Worm (Caenorhabditis elegans) whole organism, mixed stage, embryonic: Measurements from ENCODE around the gene R10F2.6.
A peak's percentile ranks its signal among the peaks of the same experiment; 100 is the strongest.

ENCODE experiments used
- M03D4.4 ChIP-seq: sonication (generic microtip); optimal IDR thresholded peaks from 2 replicates; lab custom pipeline; 2017; ENCODE audit warnings: mild to moderate bottlenecking, missing genetic modification characterization, missing compliant biosample characterization
- bed-3 ChIP-seq: fragments of 200-800 bp; sonication (Bioruptor generic); optimal IDR thresholded peaks from 3 replicates; lab custom pipeline; 2018; ENCODE audit warnings: mild to moderate bottlenecking, missing genetic modification characterization, moderate library complexity, missing compliant biosample characterization
- blmp-1 ChIP-seq: fragments of 150-350 bp; optimal IDR thresholded peaks from 2 replicates; lab custom pipeline; 2014; ENCODE audit warnings: missing biosample characterization, missing genetic modification characterization
- ceh-39 ChIP-seq: fragments of 150-350 bp; optimal IDR thresholded peaks from 2 replicates; lab custom pipeline; 2014; ENCODE audit warnings: missing biosample characterization, missing genetic modification characterization
- ceh-43 ChIP-seq: fragments of 200-800 bp; sonication (Bioruptor generic); optimal IDR thresholded peaks from 2 replicates; lab custom pipeline; 2018; ENCODE audit warnings: mild to moderate bottlenecking, missing genetic modification characterization, moderate library complexity, missing compliant biosample characterization
- ces-1 ChIP-seq: fragments of 150-350 bp; optimal IDR thresholded peaks from 2 replicates; lab custom pipeline; 2014; ENCODE audit warnings: missing biosample characterization, missing genetic modification reagents, missing genetic modification characterization
- cnd-1 ChIP-seq: fragments of 200-800 bp; sonication (Bioruptor generic); optimal IDR thresholded peaks from 2 replicates; lab custom pipeline; 2018; ENCODE audit warnings: mild to moderate bottlenecking, missing genetic modification characterization, missing compliant biosample characterization
- drap-1 ChIP-seq: fragments of 200-800 bp; sonication (Bioruptor generic); optimal IDR thresholded peaks from 3 replicates; lab custom pipeline; 2018; ENCODE audit warnings: mild to moderate bottlenecking, missing genetic modification characterization, missing compliant biosample characterization
- elt-3 ChIP-seq: fragments of 150-350 bp; optimal IDR thresholded peaks from 2 replicates; lab custom pipeline; 2014; ENCODE audit warnings: missing biosample characterization, missing genetic modification characterization
- flh-1 ChIP-seq: fragments of 200-800 bp; sonication (Bioruptor generic); optimal IDR thresholded peaks from 2 replicates; lab custom pipeline; 2018; ENCODE audit warnings: mild to moderate bottlenecking, missing genetic modification characterization, moderate library complexity, missing compliant biosample characterization
- ham-2 ChIP-seq: fragments of 200-800 bp; sonication (Bioruptor generic); optimal IDR thresholded peaks from 2 replicates; lab custom pipeline; 2018; ENCODE audit warnings: mild to moderate bottlenecking, missing genetic modification characterization, missing compliant biosample characterization
- hlh-1 ChIP-seq: fragments of 150-350 bp; optimal IDR thresholded peaks from 2 replicates; lab custom pipeline; 2014; ENCODE audit warnings: missing biosample characterization, missing genetic modification reagents, missing genetic modification characterization
- lin-13 ChIP-seq: fragments of 150-350 bp; optimal IDR thresholded peaks from 2 replicates; lab custom pipeline; 2014; ENCODE audit warnings: missing biosample characterization, missing genetic modification characterization
- lin-32 ChIP-seq: fragments of 200-800 bp; sonication (Bioruptor generic); optimal IDR thresholded peaks from 2 replicates; lab custom pipeline; 2018; ENCODE audit warnings: mild to moderate bottlenecking, missing genetic modification characterization, missing compliant biosample characterization
- lsy-2 ChIP-seq: fragments of 150-350 bp; optimal IDR thresholded peaks from 2 replicates; lab custom pipeline; 2014; ENCODE audit warnings: missing biosample characterization, missing genetic modification characterization
- mab-5 ChIP-seq: fragments of 150-350 bp; optimal IDR thresholded peaks from 2 replicates; lab custom pipeline; 2014; ENCODE audit warnings: missing biosample characterization, missing genetic modification characterization
- mep-1 ChIP-seq: fragments of 150-350 bp; optimal IDR thresholded peaks from 2 replicates; lab custom pipeline; 2017; ENCODE audit warnings: missing biosample characterization, missing genetic modification reagents, missing genetic modification characterization, inconsistent platforms
- mls-2 ChIP-seq: sonication (generic microtip); optimal IDR thresholded peaks from 2 replicates; lab custom pipeline; 2016; ENCODE audit warnings: mild to moderate bottlenecking, missing genetic modification characterization, moderate library complexity, missing compliant biosample characterization
- nhr-2 ChIP-seq: fragments of 150-350 bp; optimal IDR thresholded peaks from 2 replicates; lab custom pipeline; 2014; ENCODE audit warnings: missing biosample characterization, missing genetic modification characterization
- nhr-237 ChIP-seq: fragments of 150-350 bp; optimal IDR thresholded peaks from 2 replicates; lab custom pipeline; 2014; ENCODE audit warnings: missing biosample characterization, missing genetic modification characterization
- nhr-28 ChIP-seq: fragments of 150-350 bp; optimal IDR thresholded peaks from 2 replicates; lab custom pipeline; 2014; ENCODE audit warnings: missing biosample characterization, missing genetic modification characterization
- nhr-76 ChIP-seq: sonication (generic microtip); optimal IDR thresholded peaks from 2 replicates; lab custom pipeline; 2017; ENCODE audit warnings: missing biosample characterization, missing genetic modification characterization
- pha-4 ChIP-seq: fragments of 150-350 bp; optimal IDR thresholded peaks from 2 replicates; lab custom pipeline; 2018; ENCODE audit warnings: missing biosample characterization, missing genetic modification reagents, missing genetic modification characterization
- sem-2 ChIP-seq: fragments of 200-800 bp; sonication (Bioruptor generic); optimal IDR thresholded peaks from 2 replicates; lab custom pipeline; 2018; ENCODE audit warnings: mild to moderate bottlenecking, missing genetic modification characterization, missing compliant biosample characterization
- snpc-4 ChIP-seq: fragments of 150-350 bp; optimal IDR thresholded peaks from 2 replicates; lab custom pipeline; 2014; ENCODE audit warnings: missing biosample characterization, missing genetic modification characterization
- sptf-1 ChIP-seq: sonication (generic microtip); optimal IDR thresholded peaks from 2 replicates; lab custom pipeline; 2017; ENCODE audit warnings: mild to moderate bottlenecking, missing genetic modification characterization, moderate library complexity, missing compliant biosample characterization
- unc-120 ChIP-seq: sonication (generic microtip); optimal IDR thresholded peaks from 2 replicates; lab custom pipeline; 2017; ENCODE audit warnings: missing genetic modification characterization, missing compliant biosample characterization; ENCODE audit not compliant: poor library complexity, severe bottlenecking
- unc-39 ChIP-seq: fragments of 150-350 bp; optimal IDR thresholded peaks from 2 replicates; lab custom pipeline; 2014; ENCODE audit warnings: missing biosample characterization, missing genetic modification characterization
- zip-8 ChIP-seq: fragments of 150-350 bp; optimal IDR thresholded peaks from 2 replicates; lab custom pipeline; 2014; ENCODE audit warnings: missing biosample characterization, missing genetic modification characterization
- ztf-11 ChIP-seq: fragments of 150-350 bp; optimal IDR thresholded peaks from 2 replicates; lab custom pipeline; 2014; ENCODE audit warnings: missing biosample characterization, missing genetic modification characterization

Gene R10F2.6

ce11 chrIII:2965534-2965933 lies 21.6 kb upstream of the R10F2.6 start, which contains the start of gene H05C05.2:
TSS of gene H05C05.2 (minus strand) at chrIII:2965634.
- TF ChIP-seq lin-13 (no peak), ces-1 (no peak), hlh-1 (tag; lab: Kevin White, UChicago) (no peak), unc-120 (tag; lab: Kevin White, UChicago) (no peak), ztf-11 (no peak), nhr-28 (tag; lab: Kevin White, UChicago) (no peak), mab-5 (tag; lab: Kevin White, UChicago) (no peak), ceh-43 (GFP tag; lab: Kevin White, UChicago) (no peak), pha-4 (tag; lab: Kevin White, UChicago) (no peak), elt-3 (tag; lab: Kevin White, UChicago) (no peak), snpc-4 (tag; lab: Kevin White, UChicago) (no peak), mep-1 (tag; lab: Kevin White, UChicago) (no peak), lin-32 (GFP tag; lab: Kevin White, UChicago) (no peak), mls-2 (tag; lab: Kevin White, UChicago) (no peak)

DNA sequence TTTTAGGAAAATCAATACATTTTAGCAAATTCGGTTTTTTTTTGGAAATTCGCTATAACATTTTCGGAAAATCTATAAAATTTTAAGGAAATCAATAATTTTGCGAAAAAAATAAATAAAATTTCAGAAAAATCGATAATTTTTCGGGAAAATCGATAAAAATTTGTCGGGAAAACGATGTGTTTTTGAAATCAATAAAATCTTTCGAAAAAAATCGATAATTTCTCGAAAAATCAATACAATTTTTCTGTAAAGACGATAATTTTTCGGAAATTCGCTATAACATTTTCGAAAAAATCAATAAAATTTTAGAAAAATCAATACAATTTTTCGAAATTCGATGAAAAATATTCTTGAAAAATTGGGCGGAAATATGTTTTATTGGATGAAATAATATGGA lies 17.9 kb upstream of the R10F2.6 start:
- TF ChIP-seq ces-1 (no peak), ham-2 (GFP tag; lab: Kevin White, UChicago) (no peak), mab-5 (tag; lab: Kevin White, UChicago) (no peak), elt-3 (tag; lab: Kevin White, UChicago) (no peak), cnd-1 (tag; lab: Kevin White, UChicago) (no peak), bed-3 (GFP tag; lab: Kevin White, UChicago) (no peak), blmp-1 (tag; lab: Kevin White, UChicago) (no peak), nhr-76 (no peak), lsy-2 (tag; lab: Kevin White, UChicago) (no peak), ceh-39 (no peak), ceh-43 (GFP tag; lab: Kevin White, UChicago) (no peak), nhr-2 (tag; lab: Kevin White, UChicago) (no peak), lin-32 (GFP tag; lab: Kevin White, UChicago) (no peak), sem-2 (GFP tag; lab: Kevin White, UChicago) (no peak), unc-39 (no peak), sptf-1 (tag; lab: Kevin White, UChicago) (no peak), hlh-1 (tag; lab: Kevin White, UChicago) (no peak)

ce11 chrIII:2960740-2961361 lies 17.0 kb upstream of the R10F2.6 start:
- peak; percentile 67 for TF ChIP-seq ceh-39
- TF ChIP-seq ces-1 = peak; percentile 3

DNA sequence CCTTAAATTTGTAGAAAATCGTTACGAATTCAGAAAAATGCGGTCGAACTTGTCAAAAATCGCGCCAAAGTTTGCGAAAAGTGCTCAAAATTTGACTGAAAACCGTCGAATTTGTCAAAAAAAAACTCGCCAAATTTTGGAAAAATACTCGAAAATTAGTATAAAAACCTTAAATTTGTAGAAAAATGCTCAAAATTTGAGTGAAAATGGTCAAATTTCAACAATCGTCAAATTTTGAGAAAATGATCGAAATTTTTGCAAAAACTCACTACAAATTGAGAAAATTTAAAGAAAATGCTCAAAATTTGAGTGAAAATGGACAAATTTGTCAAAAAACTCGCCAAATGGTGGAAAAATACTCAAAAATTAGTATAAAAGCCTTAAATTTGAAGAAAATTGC lies 8.5 kb upstream of the R10F2.6 start:
- TF ChIP-seq mep-1 (tag; lab: Kevin White, UChicago) (no peak), ces-1 (no peak), drap-1 (no peak), flh-1 (GFP tag; lab: Kevin White, UChicago) (no peak), zip-8 (tag; lab: Kevin White, UChicago) (no peak), nhr-237 (tag; lab: Kevin White, UChicago) (no peak), pha-4 (tag; lab: Kevin White, UChicago) (no peak), nhr-28 (tag; lab: Kevin White, UChicago) (no peak), bed-3 (GFP tag; lab: Kevin White, UChicago) (no peak), lsy-2 (tag; lab: Kevin White, UChicago) (no peak), elt-3 (tag; lab: Kevin White, UChicago) (no peak), ceh-39 (no peak), hlh-1 (tag; lab: Kevin White, UChicago) (no peak), cnd-1 (tag; lab: Kevin White, UChicago) (no peak), unc-120 (tag; lab: Kevin White, UChicago) (no peak), M03D4.4 (tag; lab: Kevin White, UChicago) (no peak), lin-13 (no peak), lin-32 (GFP tag; lab: Kevin White, UChicago) (no peak), sem-2 (GFP tag; lab: Kevin White, UChicago) (no peak), ztf-11 (no peak)
